Worm (Caenorhabditis elegans) whole organism, early embryonic: ENCODE results near the gene srx-64.

Experiments used
- B0310.2 ChIP-seq: sonication (generic microtip); optimal IDR thresholded peaks from 2 replicates; lab custom pipeline; 2016; ENCODE audit warnings: mild to moderate bottlenecking, missing genetic modification characterization, missing compliant biosample characterization
- ama-1 ChIP-seq: fragments of 150-350 bp; optimal IDR thresholded peaks from 2 replicates; lab custom pipeline; 2014
- ceh-13 ChIP-seq: fragments of 200-800 bp; sonication (Bioruptor generic); optimal IDR thresholded peaks from 2 replicates; lab custom pipeline; 2018; ENCODE audit warnings: mild to moderate bottlenecking, missing genetic modification characterization, missing compliant biosample characterization
- hmg-4 ChIP-seq: fragments of 200-800 bp; sonication (Bioruptor generic); optimal IDR thresholded peaks from 2 replicates; lab custom pipeline; 2018; ENCODE audit warnings: mild to moderate bottlenecking, missing genetic modification characterization, missing compliant biosample characterization
- hnd-1 ChIP-seq: sonication (generic microtip); optimal IDR thresholded peaks from 2 replicates; lab custom pipeline; 2016; ENCODE audit warnings: missing genetic modification characterization, missing compliant biosample characterization
- tra-4 ChIP-seq: sonication (generic microtip); optimal IDR thresholded peaks from 2 replicates; lab custom pipeline; 2017; ENCODE audit warnings: missing genetic modification characterization, missing compliant biosample characterization

ce11 chrV:3979053-3979452 is 49.9 kb downstream of the srx-64 start, which contains the start of gene nlp-34:
- TF ChIP-seq hmg-4 (GFP tag; lab: Kevin White, UChicago) (no peak), hnd-1 (tag; lab: Kevin White, UChicago) (no peak), B0310.2 (no peak), tra-4 (tag; lab: Kevin White, UChicago) (no peak), ama-1 (no peak), ceh-13 (no peak)
